Worm (Caenorhabditis elegans) whole organism, L4 larva: ENCODE data around the gene F38A1.15.

Experiments
- Y105C5A.15 ChIP-seq: fragments of 200-800 bp; sonication (Bioruptor generic); IDR thresholded peaks from 2 replicates; pipeline ENCODE4 v1.3.6; 2022; ENCODE audit warnings: missing genetic modification characterization, missing compliant biosample characterization
- Y48G9A.11 ChIP-seq: fragments of 200-800 bp; sonication (Bioruptor generic); IDR thresholded peaks from 2 replicates; pipeline ENCODE4 v1.3.6; 2022; ENCODE audit warnings: missing genetic modification reagents, missing genetic modification characterization, missing compliant biosample characterization
- ZK546.5 ChIP-seq, 2 experiments: sonication (generic microtip); optimal IDR thresholded peaks; 2 replicates each; lab custom pipeline; 2017; ENCODE audit warnings: missing biosample characterization in 2 of 2, missing genetic modification characterization in 2 of 2
- attf-4 ChIP-seq: sonication (generic microtip); optimal IDR thresholded peaks from 3 replicates; lab custom pipeline; 2017; ENCODE audit warnings: missing biosample characterization, missing genetic modification characterization
- ceh-28 ChIP-seq: fragments of 150-350 bp; optimal IDR thresholded peaks from 2 replicates; lab custom pipeline; 2014; ENCODE audit warnings: missing biosample characterization, missing genetic modification reagents, missing genetic modification characterization
- daf-8 ChIP-seq: fragments of 200-800 bp; sonication (Bioruptor generic); IDR thresholded peaks from 2 replicates; pipeline ENCODE4 v1.3.6; 2022; ENCODE audit warnings: missing genetic modification characterization, missing compliant biosample characterization
- dmd-6 ChIP-seq: fragments of 200-800 bp; sonication (Bioruptor generic); IDR thresholded peaks from 2 replicates; pipeline ENCODE4 v1.3.6; 2022; ENCODE audit warnings: missing genetic modification reagents, missing genetic modification characterization, missing compliant biosample characterization
- dmd-8 ChIP-seq: fragments of 200-800 bp; sonication (Bioruptor generic); IDR thresholded peaks from 2 replicates; pipeline ENCODE4 v1.3.6; 2022; ENCODE audit warnings: missing genetic modification characterization, missing compliant biosample characterization
- dmd-9 ChIP-seq: fragments of 200-800 bp; sonication (Bioruptor generic); IDR thresholded peaks from 2 replicates; pipeline ENCODE4 v1.3.6; 2022; ENCODE audit warnings: missing genetic modification reagents, missing genetic modification characterization, missing compliant biosample characterization
- dpl-1 ChIP-seq: fragments of 150-350 bp; optimal IDR thresholded peaks from 2 replicates; lab custom pipeline; 2014; ENCODE audit warnings: missing biosample characterization, missing genetic modification reagents, missing genetic modification characterization
- duxl-1 ChIP-seq: sonication (generic microtip); optimal IDR thresholded peaks from 2 replicates; lab custom pipeline; 2016; ENCODE audit warnings: mild to moderate bottlenecking, missing genetic modification characterization, moderate library complexity, missing compliant biosample characterization; ENCODE audit not compliant: poor library complexity
- egl-27 ChIP-seq: sonication (generic microtip); optimal IDR thresholded peaks from 3 replicates; lab custom pipeline; 2017; ENCODE audit warnings: missing biosample characterization, missing genetic modification reagents, missing genetic modification characterization
- hlh-11 ChIP-seq: fragments of 200-800 bp; sonication (Bioruptor generic); optimal IDR thresholded peaks from 2 replicates; lab custom pipeline; 2018; ENCODE audit warnings: mild to moderate bottlenecking, missing genetic modification characterization, missing compliant biosample characterization
- hmg-1.1 ChIP-seq: fragments of 200-800 bp; sonication (Bioruptor generic); IDR thresholded peaks from 2 replicates; pipeline ENCODE4 v1.3.6; 2022; ENCODE audit warnings: missing genetic modification reagents, missing genetic modification characterization, missing compliant biosample characterization
- lim-7 ChIP-seq: fragments of 200-800 bp; sonication (Bioruptor generic); IDR thresholded peaks from 2 replicates; pipeline ENCODE4 v1.3.6; 2022; ENCODE audit warnings: missing genetic modification characterization, missing compliant biosample characterization
- lin-1 ChIP-seq: fragments of 200-800 bp; sonication (Bioruptor generic); IDR thresholded peaks from 2 replicates; pipeline ENCODE4 v1.3.6; 2022; ENCODE audit warnings: missing genetic modification reagents, missing genetic modification characterization, missing compliant biosample characterization
- lin-15B ChIP-seq: fragments of 150-350 bp; sonication (generic microtip); optimal IDR thresholded peaks from 3 replicates; lab custom pipeline; 2014; ENCODE audit warnings: missing biosample characterization, missing genetic modification characterization
- lin-29 ChIP-seq: fragments of 200-800 bp; sonication (Bioruptor generic); IDR thresholded peaks from 2 replicates; pipeline ENCODE4 v1.3.6; 2022; ENCODE audit warnings: missing genetic modification reagents, missing genetic modification characterization, missing compliant biosample characterization
- lin-39 ChIP-seq: fragments of 150-350 bp; optimal IDR thresholded peaks from 2 replicates; lab custom pipeline; 2014; ENCODE audit warnings: missing biosample characterization, missing genetic modification reagents, missing genetic modification characterization
- madf-9 ChIP-seq: fragments of 200-800 bp; sonication (Bioruptor generic); conservative IDR thresholded peaks from 2 replicates; pipeline ENCODE4 v1.3.6; 2022; ENCODE audit warnings: missing genetic modification reagents, missing genetic modification characterization, missing compliant biosample characterization
- mep-1 ChIP-seq: fragments of 150-350 bp; sonication (generic microtip); optimal IDR thresholded peaks from 3 replicates; lab custom pipeline; 2014; ENCODE audit warnings: missing biosample characterization, missing genetic modification characterization
- nhr-237 ChIP-seq: sonication (generic microtip); optimal IDR thresholded peaks from 2 replicates; lab custom pipeline; 2017; ENCODE audit warnings: missing biosample characterization, missing genetic modification characterization
- nhr-25 ChIP-seq: sonication (generic microtip); optimal IDR thresholded peaks from 2 replicates; lab custom pipeline; 2017; ENCODE audit warnings: missing genetic modification characterization, mild to moderate bottlenecking, missing compliant biosample characterization, antibody characterized with exemption, moderate library complexity, borderline replicate concordance; ENCODE audit not compliant: insufficient read depth
- nhr-28 ChIP-seq: fragments of 150-350 bp; optimal IDR thresholded peaks from 2 replicates; lab custom pipeline; 2014; ENCODE audit warnings: missing biosample characterization, missing genetic modification characterization
- nhr-41 ChIP-seq: fragments of 200-800 bp; sonication (Bioruptor generic); IDR thresholded peaks from 2 replicates; pipeline ENCODE4 v1.3.6; 2022; ENCODE audit warnings: missing genetic modification reagents, missing genetic modification characterization, missing compliant biosample characterization
- nhr-77 ChIP-seq: fragments of 150-350 bp; optimal IDR thresholded peaks from 2 replicates; lab custom pipeline; 2014; ENCODE audit warnings: missing biosample characterization, missing genetic modification characterization
- php-3 ChIP-seq: fragments of 200-800 bp; sonication (Bioruptor generic); IDR thresholded peaks from 2 replicates; pipeline ENCODE4 v1.3.6; 2022; ENCODE audit warnings: missing genetic modification reagents, missing genetic modification characterization, missing compliant biosample characterization
- pqm-1 ChIP-seq: sonication (generic microtip); optimal IDR thresholded peaks from 2 replicates; lab custom pipeline; 2017; ENCODE audit warnings: missing biosample characterization, missing genetic modification characterization
- spr-3 ChIP-seq: fragments of 200-800 bp; sonication (Bioruptor generic); optimal IDR thresholded peaks from 2 replicates; lab custom pipeline; 2018; ENCODE audit warnings: mild to moderate bottlenecking, missing genetic modification characterization, missing compliant biosample characterization
- unc-130 ChIP-seq: sonication (generic microtip); optimal IDR thresholded peaks from 2 replicates; lab custom pipeline; 2016; ENCODE audit warnings: missing genetic modification reagents, missing genetic modification characterization, missing compliant biosample characterization
- unc-62 ChIP-seq, 3 experiments: fragments of 150-350 bp in 1 of 3; sonication (generic microtip); optimal IDR thresholded peaks in 2 of 3; peaks in 1 of 3; 1 replicate in 1 of 3; 2 replicates in 2 of 3; lab custom pipeline; 2014 to 2017; ENCODE audit warnings: missing biosample characterization in 3 of 3, missing genetic modification characterization in 3 of 3, missing genetic modification reagents in 3 of 3, missing genotype in 1 of 3
- zfp-2 ChIP-seq: sonication (generic microtip); optimal IDR thresholded peaks from 2 replicates; lab custom pipeline; 2016; ENCODE audit warnings: mild to moderate bottlenecking, missing genetic modification characterization, missing compliant biosample characterization
- zip-11 ChIP-seq: fragments of 200-800 bp; sonication (Bioruptor generic); IDR thresholded peaks from 2 replicates; pipeline ENCODE4 v1.3.6; 2022; ENCODE audit warnings: missing genetic modification characterization, missing compliant biosample characterization
- zip-2 ChIP-seq: fragments of 150-350 bp; optimal IDR thresholded peaks from 2 replicates; lab custom pipeline; 2014; ENCODE audit warnings: missing biosample characterization, missing genetic modification characterization
- ztf-11 ChIP-seq: fragments of 150-350 bp; optimal IDR thresholded peaks from 2 replicates; lab custom pipeline; 2014; ENCODE audit warnings: missing biosample characterization, missing genetic modification characterization

F38A1.15 gene

DNA sequence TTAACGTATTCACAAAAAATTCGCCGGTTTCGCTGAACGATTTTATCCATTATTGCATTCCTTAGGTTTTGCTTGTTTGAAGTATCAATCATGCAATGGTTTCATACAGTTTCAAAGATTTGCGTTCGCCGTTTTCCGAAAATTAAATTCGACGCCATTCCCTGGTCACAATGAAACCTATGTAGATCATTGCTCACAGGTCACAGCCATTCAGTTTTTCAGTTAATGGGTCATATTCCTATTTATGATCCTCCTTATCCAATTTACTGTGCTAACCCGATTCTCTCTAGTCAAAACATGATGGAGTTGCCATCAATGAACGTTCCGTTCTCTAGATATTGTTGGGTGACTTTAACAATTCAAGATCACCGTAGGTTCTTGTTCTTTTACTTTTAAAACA is 21.7 kb upstream of the F38A1.15 start, which contains the start of gene F38A1.13:
Gene F38A1.13 (plus strand): TSS at position 301 of the 400 bp plus-strand sequence.
- TF ChIP-seq ztf-11 (tag; lab: Kevin White, UChicago): no peak
- TF ChIP-seq attf-4: no peak
- TF ChIP-seq egl-27: no peak
- no peak for TF ChIP-seq nhr-25 (tag; lab: Kevin White, UChicago)
- TF ChIP-seq spr-3 (GFP tag; lab: Kevin White, UChicago): no peak
- no peak for TF ChIP-seq lin-1 (GFP tag; lab: Robert Waterston, UW)
- TF ChIP-seq madf-9: no peak

DNA sequence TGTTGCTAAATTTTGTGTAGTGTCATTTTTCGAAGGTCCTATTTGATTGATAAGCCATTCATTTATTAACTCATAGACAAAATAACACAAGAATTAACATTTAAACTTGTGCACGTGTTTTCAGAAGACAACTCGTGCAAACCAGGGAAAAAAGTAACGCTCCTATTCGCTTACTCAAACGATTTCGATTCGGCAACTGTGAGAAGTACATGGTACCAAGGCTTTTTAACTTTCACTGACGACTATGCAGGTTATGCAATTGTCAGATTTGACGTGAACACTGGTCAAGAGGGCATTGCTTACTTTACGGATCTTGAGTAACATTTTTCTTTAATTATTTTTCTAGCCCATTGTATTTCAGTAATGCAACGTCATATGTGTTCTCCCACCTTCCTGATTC is 18.7 kb upstream of the F38A1.15 start:
- TF ChIP-seq unc-130 (GFP tag; lab: Kevin White, UChicago) (no peak), ceh-28 (tag; lab: Kevin White, UChicago) (no peak), unc-62 (GFP tag; optimal IDR thresholded peaks at IDR 0.05 in 1 of 2; lab: Kevin White, UChicago) (peak in 1 of 2 experiments; percentile 97), unc-62 (tag; optimal IDR thresholded peaks at IDR 0.05; lab: Kevin White, UChicago) (no peak)

DNA sequence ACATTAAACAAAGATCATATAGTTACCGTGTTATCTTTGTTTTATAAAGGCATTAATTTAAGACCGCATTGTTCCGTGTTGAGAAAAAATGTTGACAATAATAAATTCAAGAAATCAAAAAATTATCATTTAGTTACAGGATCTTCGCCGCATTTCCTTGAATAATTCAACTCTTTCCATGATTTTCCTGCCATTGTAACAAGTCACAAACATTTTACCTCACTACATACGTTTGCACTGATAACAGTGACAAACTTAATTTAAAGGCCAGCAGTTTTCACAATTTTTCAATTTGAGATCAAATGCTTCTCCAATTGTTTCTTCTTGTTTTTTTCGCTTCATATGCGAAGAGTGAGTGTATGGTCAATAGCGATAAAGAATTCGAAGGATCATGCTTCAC is 17.8 kb upstream of the F38A1.15 start, which contains the start of gene clec-169:
Gene clec-169 (plus strand): TSS at position 301 of the 400 bp plus-strand sequence.
- TF ChIP-seq nhr-28 (tag; lab: Kevin White, UChicago) (peak; percentile 20), pqm-1 (tag; lab: Kevin White, UChicago) (peak; percentile 25), dmd-6 (GFP tag; lab: Robert Waterston, UW) (0 out of 2 replicates have a peak, but pooled peaks have one; percentile 25), unc-62 (GFP tag; optimal IDR thresholded peaks at IDR 0.05 in 1 of 2; lab: Kevin White, UChicago) (peak in 1 of 2 experiments; percentile 15), unc-62 (tag; optimal IDR thresholded peaks at IDR 0.05; lab: Kevin White, UChicago) (no peak), hlh-11 (no peak)

DNA sequence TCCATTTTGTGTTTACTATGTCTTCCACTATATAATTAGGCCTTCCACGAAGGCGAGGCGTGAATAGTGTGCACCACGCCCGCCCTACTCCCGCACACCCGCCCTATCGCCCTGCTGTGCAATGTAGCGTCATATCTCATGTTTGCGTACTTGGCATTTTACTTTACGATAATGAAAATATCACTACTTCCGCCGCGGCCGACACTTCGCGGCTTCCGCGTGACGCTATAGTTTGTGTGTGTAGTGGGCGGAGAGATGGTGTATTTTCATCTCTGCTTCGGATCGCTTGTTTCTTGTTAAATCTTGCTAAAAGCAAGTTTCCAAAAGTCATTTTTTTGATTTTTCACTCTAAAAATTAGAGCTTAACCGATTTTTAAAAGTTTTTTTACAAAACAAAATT is 17.3 kb upstream of the F38A1.15 start:
- TF ChIP-seq nhr-25 (tag; lab: Kevin White, UChicago) (no peak), Y48G9A.11 (GFP tag; lab: Robert Waterston, UW) (0 out of 2 replicates have a peak, but pooled peaks have one; percentile 44), attf-4 (no peak), lim-7 (GFP tag; lab: Robert Waterston, UW) (0 out of 2 replicates have a peak, but pooled peaks have one; percentile 17), daf-8 (no peak), lin-39 (tag; lab: Kevin White, UChicago) (no peak)

DNA sequence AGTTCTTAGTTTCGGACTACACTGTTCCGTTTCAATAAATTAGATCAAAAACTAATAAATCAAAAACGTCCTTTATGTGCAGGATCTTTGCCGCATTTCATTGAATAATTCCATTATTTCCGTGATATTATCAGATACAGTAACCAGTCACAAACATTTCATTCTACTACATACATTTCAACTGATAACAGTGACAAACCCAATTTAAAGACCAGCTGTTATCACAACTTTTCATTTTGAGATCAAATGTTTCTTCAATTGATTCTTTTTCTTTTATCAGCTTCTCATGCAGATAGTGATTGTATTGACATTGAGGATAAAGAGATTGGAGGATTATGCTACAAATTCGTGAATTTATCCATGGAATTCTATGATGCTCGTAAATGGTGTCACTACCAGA is 13.5 kb upstream of the F38A1.15 start, which contains the start of gene clec-168:
Gene clec-168 (plus strand): TSS at position 247 of the 400 bp plus-strand sequence.
- TF ChIP-seq dmd-6 (GFP tag; lab: Robert Waterston, UW) (peak; percentile 72), nhr-237 (tag; lab: Kevin White, UChicago) (no peak), mep-1 (tag; lab: Kevin White, UChicago) (no peak), zip-11 (GFP tag; lab: Robert Waterston, UW) (no peak), lin-15B (no peak), php-3 (no peak), nhr-25 (tag; lab: Kevin White, UChicago) (no peak), hmg-1.1 (GFP tag; lab: Robert Waterston, UW) (no peak), Y105C5A.15 (GFP tag; lab: Robert Waterston, UW) (no peak), duxl-1 (tag; lab: Kevin White, UChicago) (no peak), dmd-9 (GFP tag; lab: Robert Waterston, UW) (no peak), dpl-1 (GFP tag; lab: Kevin White, UChicago) (no peak), lin-29 (no peak), zip-2 (tag; lab: Kevin White, UChicago) (no peak), nhr-77 (peak; percentile 12), lim-7 (GFP tag; lab: Robert Waterston, UW) (no peak), nhr-41 (GFP tag; lab: Robert Waterston, UW) (no peak), nhr-28 (tag; lab: Kevin White, UChicago) (peak; percentile 87), zfp-2 (tag; lab: Kevin White, UChicago) (no peak), ZK546.5 (tag; optimal IDR thresholded peaks at IDR 0.05; lab: Kevin White, UChicago) (no peak), dmd-8 (GFP tag; lab: Robert Waterston, UW) (no peak), lin-1 (GFP tag; lab: Robert Waterston, UW) (no peak), pqm-1 (tag; lab: Kevin White, UChicago) (peak; percentile 61)
- TF ChIP-seq, all 104 proteins: peak for 4
